Worm (Caenorhabditis elegans) whole organism, L4/young adult: ENCODE data around the gene B0001.5.
A peak's percentile ranks its signal among the peaks of the same experiment; 100 is the strongest.
"Not testable (repeated sequence)": the region's sequence is repeated elsewhere in the genome, so short reads cannot be mapped to it uniquely, and the experiment has no call there.

Experiments used
- W03F9.2 ChIP-seq: fragments of 150-350 bp; optimal IDR thresholded peaks from 2 replicates; lab custom pipeline; 2014; ENCODE audit warnings: missing biosample characterization, missing genetic modification characterization
- dao-5 ChIP-seq: sonication (generic microtip); optimal IDR thresholded peaks from 2 replicates; lab custom pipeline; 2016; ENCODE audit warnings: missing genotype, missing genetic modification characterization, moderate library complexity, missing compliant biosample characterization
- him-1 ChIP-seq: sonication (generic microtip); optimal IDR thresholded peaks from 2 replicates; lab custom pipeline; 2016; ENCODE audit warnings: missing genotype, missing genetic modification reagents, missing genetic modification characterization, missing compliant biosample characterization

B0001.5 gene

ce11 chrIV:12140959-12141358, 2.2 kb downstream of the B0001.5 start, which contains the start of gene B0001.8:
Gene B0001.8 (minus strand): TSS chrIV:12141059.
- TF ChIP-seq him-1 (tag; lab: Kevin White, UChicago) (no peak), dao-5 (no peak), W03F9.2 (tag; lab: Kevin White, UChicago) (no peak)

ce11 chrIV:12138093-12138492, 5.0 kb downstream of the B0001.5 start, which contains the start of gene B0001.4:
Gene B0001.4 (minus strand): TSS chrIV:12138193.
- TF ChIP-seq dao-5; him-1 (tag; lab: Kevin White, UChicago); W03F9.2 (tag; lab: Kevin White, UChicago): not testable (repeated sequence)

- no peak for TF ChIP-seq dao-5
- no peak for TF ChIP-seq W03F9.2 (tag; lab: Kevin White, UChicago)
- no peak for TF ChIP-seq him-1 (tag; lab: Kevin White, UChicago)
Measured at ce11 chrIV:12134991-12135390, 8.1 kb downstream of the B0001.5 start.

- TF ChIP-seq dao-5 (no peak), W03F9.2 (tag; lab: Kevin White, UChicago) (no peak), him-1 (tag; lab: Kevin White, UChicago) (no peak)
Measured at ce11 chrIV:12133776-12134175, 9.4 kb downstream of the B0001.5 start.

ce11 chrIV:12131308-12132072, 11.6 kb downstream of the B0001.5 start:
- TF ChIP-seq dao-5 (no peak), W03F9.2 (tag; lab: Kevin White, UChicago) (no peak), him-1 (tag; lab: Kevin White, UChicago) (no peak)

ce11 chrIV:12129204-12129603, 13.9 kb downstream of the B0001.5 start, which contains the start of gene lin-24:
Gene lin-24 (plus strand): TSS chrIV:12129504.
- no peak for TF ChIP-seq W03F9.2 (tag; lab: Kevin White, UChicago)
- TF ChIP-seq him-1 (tag; lab: Kevin White, UChicago), result no peak
- TF ChIP-seq dao-5, result no peak

- TF ChIP-seq dao-5 (no peak), him-1 (tag; lab: Kevin White, UChicago) (no peak), W03F9.2 (tag; lab: Kevin White, UChicago) (no peak)
Measured at ce11 chrIV:12128708-12129107, 14.4 kb downstream of the B0001.5 start.

ce11 chrIV:12127838-12128237, 15.3 kb downstream of the B0001.5 start:
- TF ChIP-seq W03F9.2 (tag; lab: Kevin White, UChicago) (no peak), him-1 (tag; lab: Kevin White, UChicago) (no peak), dao-5 (no peak)

- TF ChIP-seq W03F9.2 (tag; lab: Kevin White, UChicago), result no peak
- no peak for TF ChIP-seq him-1 (tag; lab: Kevin White, UChicago)
- TF ChIP-seq dao-5, result no peak
Measured at ce11 chrIV:12126740-12127472, 16.2 kb downstream of the B0001.5 start.

ce11 chrIV:12124314-12125084, 18.6 kb downstream of the B0001.5 start, which contains the start of gene dhhc-6:
Gene dhhc-6 (plus strand): TSS chrIV:12124952.
- TF ChIP-seq W03F9.2 (tag; lab: Kevin White, UChicago), result no peak
- TF ChIP-seq dao-5, result no peak
- no peak for TF ChIP-seq him-1 (tag; lab: Kevin White, UChicago)

ce11 chrIV:12122874-12123664, 20.1 kb downstream of the B0001.5 start, which contains the start of gene aly-3:
Gene aly-3 (plus strand): TSS chrIV:12123282.
- TF ChIP-seq W03F9.2 (tag; lab: Kevin White, UChicago) (no peak), dao-5 (no peak)

ce11 chrIV:12121076-12121475, 22.1 kb downstream of the B0001.5 start, which contains the start of the genes ddb-1 and M18.6:
Gene ddb-1 (minus strand): TSS chrIV:12121165.
Gene M18.6 (plus strand): TSS chrIV:12121310.
- TF ChIP-seq him-1 (tag; lab: Kevin White, UChicago), result no peak
- TF ChIP-seq dao-5, result no peak
- TF ChIP-seq W03F9.2 (tag; lab: Kevin White, UChicago), result peak; percentile 53
